Worm (Caenorhabditis elegans): ENCODE results near the gene C15F1.8.

The C15F1.8 gene

DNA sequence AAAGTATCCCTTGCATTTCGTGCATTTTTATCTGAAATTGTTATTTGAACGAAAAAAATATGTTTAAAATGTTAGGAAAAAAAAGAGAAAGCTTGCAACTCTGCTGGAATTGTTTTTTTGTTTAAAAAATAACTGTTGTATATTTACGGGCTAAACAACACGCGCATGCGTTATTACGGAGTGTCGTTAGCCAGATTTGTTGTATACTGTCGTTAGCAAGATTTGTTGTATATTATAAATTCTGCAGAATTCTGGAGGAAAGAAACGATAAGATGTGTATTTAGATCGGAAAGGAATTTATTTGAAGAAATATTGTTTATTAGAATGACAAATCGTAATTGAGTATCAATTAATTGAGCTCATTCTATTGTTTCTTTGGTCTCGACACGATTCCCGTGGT lies 10.0 kb downstream of the C15F1.8 start, which contains the start of gene eif-2Bgamma:
TSS of gene eif-2Bgamma (minus strand) at position 31 of the 400 bp plus-strand sequence.
- TF ChIP-seq fkh-10 (GFP tag; optimal IDR thresholded peaks at IDR 0.05) = no peak
- TF ChIP-seq hmg-11 (tag; optimal IDR thresholded peaks at IDR 0.05) = peak; percentile 28
- TF ChIP-seq pha-4 (tag; optimal IDR thresholded peaks at IDR 0.05) = no peak
- TF ChIP-seq pqm-1 (tag; optimal IDR thresholded peaks at IDR 0.05) = no peak
- TF ChIP-seq lin-15B (tag; optimal IDR thresholded peaks at IDR 0.05) = peak; percentile 35
- no peak for TF ChIP-seq ceh-16 (tag; optimal IDR thresholded peaks at IDR 0.05)
- TF ChIP-seq egl-27 (tag; optimal IDR thresholded peaks at IDR 0.05) = no peak
- peak; percentile 76 for TF ChIP-seq R02D3.7 (tag; optimal IDR thresholded peaks at IDR 0.05)
- no peak for TF ChIP-seq elt-3 (tag; optimal IDR thresholded peaks at IDR 0.05)
- peak; percentile 86 for TF ChIP-seq snpc-4 (tag; optimal IDR thresholded peaks at IDR 0.05)
- no peak for TF ChIP-seq egl-5 (tag; optimal IDR thresholded peaks at IDR 0.05)
- no peak for TF ChIP-seq nhr-237 (tag; optimal IDR thresholded peaks at IDR 0.05)
- no peak for TF ChIP-seq ztf-4 (tag; optimal IDR thresholded peaks at IDR 0.05)
- TF ChIP-seq nfya-1 (tag; optimal IDR thresholded peaks at IDR 0.05; ENCODE audit: insufficient read depth) = peak; percentile 37
- TF ChIP-seq nhr-23 (tag; optimal IDR thresholded peaks at IDR 0.05) = peak; percentile 49
- no peak for TF ChIP-seq mdl-1 (tag; optimal IDR thresholded peaks at IDR 0.05)

DNA sequence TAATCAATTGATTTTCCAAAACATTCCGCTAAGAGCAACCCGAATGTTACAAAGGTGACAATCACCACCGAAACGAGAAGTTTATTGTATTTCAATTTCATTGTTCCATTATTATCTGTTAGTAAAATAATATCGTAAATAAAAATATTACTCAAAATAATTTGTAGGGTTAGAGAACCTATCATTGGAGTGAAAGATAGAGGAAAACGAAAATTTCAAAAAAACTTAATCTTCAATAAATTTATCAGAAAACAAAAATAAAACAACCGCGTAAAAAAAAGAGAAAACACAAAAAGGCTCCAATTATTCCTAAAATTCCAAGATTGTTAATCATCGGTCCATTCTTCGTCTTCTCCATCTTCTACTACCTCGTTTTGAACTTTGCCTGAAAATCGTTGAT lies 12.1 kb downstream of the C15F1.8 start, which contains the start of gene tra-2:
TSS of gene tra-2 (minus strand) at position 101 of the 400 bp plus-strand sequence.
- TF ChIP-seq hmg-11 (tag; optimal IDR thresholded peaks at IDR 0.05) (no peak), nhr-237 (tag; optimal IDR thresholded peaks at IDR 0.05) (no peak), ceh-28 (tag; optimal IDR thresholded peaks at IDR 0.05) (no peak), ZK546.5 (tag; optimal IDR thresholded peaks at IDR 0.05) (no peak), eor-1 (tag; optimal IDR thresholded peaks at IDR 0.05) (no peak), ztf-4 (tag; optimal IDR thresholded peaks at IDR 0.05) (no peak), jun-1 (tag; optimal IDR thresholded peaks at IDR 0.05) (no peak), mml-1 (tag; optimal IDR thresholded peaks at IDR 0.05) (no peak), nhr-12 (tag; optimal IDR thresholded peaks at IDR 0.05) (no peak), nhr-23 (tag; optimal IDR thresholded peaks at IDR 0.05) (no peak), nhr-77 (tag; optimal IDR thresholded peaks at IDR 0.05) (no peak), pqm-1 (tag; optimal IDR thresholded peaks at IDR 0.05) (no peak), R02D3.7 (tag; optimal IDR thresholded peaks at IDR 0.05) (no peak), pha-4 (tag; optimal IDR thresholded peaks at IDR 0.05) (no peak), elt-2 (tag; optimal IDR thresholded peaks at IDR 0.05) (no peak), elt-1 (tag; optimal IDR thresholded peaks at IDR 0.05) (no peak), zag-1 (tag; optimal IDR thresholded peaks at IDR 0.05) (no peak), lin-15B (tag; optimal IDR thresholded peaks at IDR 0.05) (no peak), lin-39 (tag; optimal IDR thresholded peaks at IDR 0.05) (no peak)

DNA sequence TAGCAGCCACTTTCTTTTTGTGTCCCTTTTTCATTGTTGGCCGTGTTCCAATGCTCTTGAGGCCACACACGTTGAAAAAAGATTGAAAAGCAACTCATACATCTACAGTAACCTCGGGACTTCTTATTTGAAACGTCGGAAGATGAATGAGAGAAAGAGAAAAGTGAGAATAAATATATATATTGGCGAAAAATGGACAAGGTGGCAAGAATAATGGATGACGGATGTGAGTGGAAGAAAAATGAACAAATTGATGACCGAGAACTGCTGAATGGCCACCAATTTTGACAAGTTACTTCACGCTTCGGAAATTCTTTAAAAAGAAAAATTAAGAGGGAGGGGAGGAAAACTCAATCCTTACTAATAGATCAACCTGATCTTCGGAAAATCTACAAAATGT lies 19.5 kb downstream of the C15F1.8 start:
- TF ChIP-seq nhr-11 (tag; optimal IDR thresholded peaks at IDR 0.05) (no peak), hmg-11 (tag; optimal IDR thresholded peaks at IDR 0.05) (no peak), elt-3 (tag; optimal IDR thresholded peaks at IDR 0.05) (no peak), nhr-28 (tag; optimal IDR thresholded peaks at IDR 0.05) (no peak), pha-4 (tag; optimal IDR thresholded peaks at IDR 0.05) (no peak), fkh-10 (GFP tag; optimal IDR thresholded peaks at IDR 0.05) (no peak), nhr-25 (tag; optimal IDR thresholded peaks at IDR 0.05) (no peak)

DNA sequence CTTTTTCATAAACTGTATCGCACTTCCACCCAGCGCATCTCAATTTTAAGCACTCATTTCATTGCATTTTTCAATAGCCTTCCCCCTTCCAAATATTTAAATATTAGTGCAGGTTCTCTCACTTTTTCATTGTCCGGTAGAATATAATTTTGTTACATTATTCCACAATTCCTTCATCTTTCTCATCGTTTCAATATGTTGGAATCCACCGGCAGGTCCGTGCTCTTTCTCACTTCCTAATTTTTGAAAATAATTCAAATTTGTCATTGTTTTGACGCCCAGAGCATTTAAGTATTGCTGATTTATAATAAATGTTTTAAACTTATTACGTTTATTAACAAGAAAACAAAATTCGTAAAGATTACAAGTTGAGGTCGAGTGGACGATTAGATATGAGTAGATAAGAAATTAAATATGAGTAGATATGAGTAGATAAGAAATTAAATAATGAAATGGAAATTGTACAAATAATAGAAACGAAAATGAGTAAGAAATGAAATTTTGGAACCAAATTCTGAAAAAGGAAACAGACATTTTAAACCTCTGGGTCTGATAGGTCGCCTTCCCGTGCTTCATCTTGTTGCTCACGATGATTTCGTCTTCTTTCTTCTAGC lies 22.4 kb downstream of the C15F1.8 start:
- TF ChIP-seq elt-2 (tag; optimal IDR thresholded peaks at IDR 0.05) = peak; percentile 42
- TF ChIP-seq fos-1 (tag; optimal IDR thresholded peaks at IDR 0.05) = no peak
- TF ChIP-seq nhr-25 (tag; optimal IDR thresholded peaks at IDR 0.05) = no peak

DNA sequence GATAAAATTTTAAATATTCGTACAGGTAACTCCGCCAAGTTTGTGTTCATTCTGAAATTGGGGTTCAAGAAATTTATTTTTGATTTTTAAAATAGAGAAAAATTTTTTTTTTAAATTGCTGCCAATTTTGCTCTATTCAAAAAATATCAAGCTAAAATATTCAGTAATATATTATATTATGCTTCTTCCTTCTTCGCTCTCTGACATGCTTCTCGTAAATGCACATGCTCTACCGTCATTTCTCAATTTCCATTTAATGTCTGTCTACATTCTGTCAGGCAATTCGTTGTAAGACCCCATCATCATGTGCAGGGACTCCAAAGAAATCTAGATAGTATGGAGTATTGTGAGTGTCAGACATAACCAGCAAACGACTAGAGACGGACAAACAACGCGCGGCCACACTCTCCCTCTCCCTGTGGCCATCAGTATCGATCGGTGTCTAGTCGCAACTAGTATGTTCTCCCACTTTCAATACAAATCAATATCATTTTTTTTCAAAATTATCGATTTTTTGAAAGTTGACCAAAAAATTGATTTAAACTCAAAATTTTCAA lies 26.3 kb downstream of the C15F1.8 start, which contains the start of the genes malt-1 and ceh-38:
TSS of gene malt-1 (minus strand) at position 51 of the 557 bp plus-strand sequence.
TSS of gene ceh-38 (plus strand) at position 277 of the 557 bp plus-strand sequence.
- TF ChIP-seq egl-5 (tag; optimal IDR thresholded peaks at IDR 0.05) (peak; percentile 99), mdl-1 (tag; optimal IDR thresholded peaks at IDR 0.05) (peak; percentile 86), nhr-23 (tag; optimal IDR thresholded peaks at IDR 0.05) (peak; percentile 93), aly-2 (tag; optimal IDR thresholded peaks at IDR 0.05) (peak; percentile 42), unc-39 (tag; optimal IDR thresholded peaks at IDR 0.05) (no peak), nhr-28 (tag; optimal IDR thresholded peaks at IDR 0.05) (no peak), tbx-2 (tag; optimal IDR thresholded peaks at IDR 0.05) (peak; percentile 86), elt-1 (tag; optimal IDR thresholded peaks at IDR 0.05) (peak; percentile 45), skn-1 (tag; optimal IDR thresholded peaks at IDR 0.05) (peak; percentile 96), nhr-237 (tag; optimal IDR thresholded peaks at IDR 0.05) (no peak), lsy-12 (tag; optimal IDR thresholded peaks at IDR 0.05) (peak; percentile 86), elt-3 (tag; optimal IDR thresholded peaks at IDR 0.05) (no peak), sea-2 (GFP tag; optimal IDR thresholded peaks at IDR 0.05) (peak; percentile 73), ztf-4 (tag; optimal IDR thresholded peaks at IDR 0.05) (peak; percentile 60), zag-1 (tag; optimal IDR thresholded peaks at IDR 0.05) (no peak), fos-1 (tag; optimal IDR thresholded peaks at IDR 0.05) (no peak), nhr-11 (tag; optimal IDR thresholded peaks at IDR 0.05) (peak; percentile 90), fkh-10 (GFP tag; optimal IDR thresholded peaks at IDR 0.05) (peak; percentile 92), mml-1 (tag; optimal IDR thresholded peaks at IDR 0.05) (no peak), jun-1 (tag; optimal IDR thresholded peaks at IDR 0.05) (peak; percentile 91), daf-12 (tag; optimal IDR thresholded peaks at IDR 0.05) (peak; percentile 54), unc-62 (GFP tag; optimal IDR thresholded peaks at IDR 0.05) (peak; percentile 72), ceh-9 (tag; optimal IDR thresholded peaks at IDR 0.05) (no peak), ceh-16 (tag; optimal IDR thresholded peaks at IDR 0.05) (no peak), ceh-82 (tag; optimal IDR thresholded peaks at IDR 0.05) (peak; percentile 84), ama-1 (optimal IDR thresholded peaks at IDR 0.05) (no peak)

All from whole organism, L3 larva.